Fruit fly (Drosophila melanogaster) whole organism, embryonic: ENCODE measurements around the gene sra.
A peak's percentile ranks its signal among the peaks of the same experiment; 100 is the strongest.

Experiments used
- Bdp1 ChIP-seq: fragments of 200-800 bp; sonication (Bioruptor generic); optimal IDR thresholded peaks from 3 replicates; lab custom pipeline; 2016; ENCODE audit warnings: missing biosample characterization, missing genetic modification characterization
- Bteb2 ChIP-seq: fragments of 200-800 bp; sonication (Bioruptor generic); optimal IDR thresholded peaks from 2 replicates; lab custom pipeline; 2016; ENCODE audit warnings: missing biosample characterization, missing genetic modification characterization
- CG11247 ChIP-seq: fragments of 200-800 bp; sonication (Bioruptor generic); IDR thresholded peaks from 2 replicates; pipeline ENCODE4 v1.3.6; 2022; ENCODE audit warnings: missing biosample characterization, missing genetic modification characterization
- CG13296 ChIP-seq: fragments of 200-800 bp; sonication (Bioruptor generic); optimal IDR thresholded peaks from 3 replicates; lab custom pipeline; 2018; ENCODE audit warnings: missing biosample characterization, mild to moderate bottlenecking, missing genetic modification characterization
- CG13624 ChIP-seq: fragments of 200-800 bp; sonication (Bioruptor generic); optimal IDR thresholded peaks from 2 replicates; lab custom pipeline; 2016; ENCODE audit warnings: missing biosample characterization, missing genetic modification characterization
- CG13894 ChIP-seq: fragments of 200-800 bp; sonication (Bioruptor generic); optimal IDR thresholded peaks from 3 replicates; lab custom pipeline; 2018; ENCODE audit warnings: missing biosample characterization, mild to moderate bottlenecking, missing genetic modification characterization, moderate library complexity
- CG1602 ChIP-seq: fragments of 200-800 bp; sonication (Bioruptor generic); optimal IDR thresholded peaks from 3 replicates; lab custom pipeline; 2016; ENCODE audit warnings: missing biosample characterization, missing genetic modification characterization
- CG17568 ChIP-seq: fragments of 200-800 bp; sonication (Bioruptor generic); optimal IDR thresholded peaks from 2 replicates; lab custom pipeline; 2018; ENCODE audit warnings: missing biosample characterization, mild to moderate bottlenecking, missing genetic modification characterization, moderate library complexity
- CG18011 ChIP-seq: fragments of 200-800 bp; sonication (Bioruptor generic); optimal IDR thresholded peaks from 2 replicates; lab custom pipeline; 2017; ENCODE audit warnings: missing biosample characterization, missing genetic modification characterization, mild to moderate bottlenecking, moderate library complexity, missing genotype
- CG2116 ChIP-seq: fragments of 200-800 bp; sonication (Bioruptor generic); optimal IDR thresholded peaks from 3 replicates; lab custom pipeline; 2018; ENCODE audit warnings: missing biosample characterization, mild to moderate bottlenecking, missing genetic modification characterization
- CG2199 ChIP-seq: fragments of 200-800 bp; sonication (Bioruptor generic); IDR thresholded peaks from 3 replicates; pipeline ENCODE4 v1.3.6; 2022; ENCODE audit warnings: missing biosample characterization, missing genetic modification characterization
- CG2678 ChIP-seq: fragments of 200-800 bp; sonication (Bioruptor generic); optimal IDR thresholded peaks from 3 replicates; lab custom pipeline; 2019; ENCODE audit warnings: missing biosample characterization, mild to moderate bottlenecking, missing genetic modification characterization, moderate library complexity
- CG32772 ChIP-seq: fragments of 200-800 bp; sonication (Bioruptor generic); IDR thresholded peaks from 2 replicates; pipeline ENCODE4 v1.3.6; 2022; ENCODE audit warnings: missing biosample characterization, missing genetic modification characterization
- CG4854 ChIP-seq: fragments of 200-800 bp; sonication (Bioruptor generic); optimal IDR thresholded peaks from 2 replicates; lab custom pipeline; 2016; ENCODE audit warnings: missing biosample characterization, missing genetic modification characterization, inconsistent platforms
- CG6272 ChIP-seq: fragments of 200-800 bp; sonication (Bioruptor generic); IDR thresholded peaks from 2 replicates; pipeline ENCODE4 v1.3.6; 2022; ENCODE audit warnings: missing biosample characterization, missing genetic modification characterization
- CG6791 ChIP-seq: fragments of 200-800 bp; sonication (Bioruptor generic); IDR thresholded peaks from 3 replicates; pipeline ENCODE4 v1.3.6; 2022; ENCODE audit warnings: missing biosample characterization, missing genetic modification characterization; ENCODE audit not compliant: partially characterized antibody
- CG7556 ChIP-seq: fragments of 200-800 bp; sonication (Bioruptor generic); optimal IDR thresholded peaks from 2 replicates; lab custom pipeline; 2017; ENCODE audit warnings: missing biosample characterization, mild to moderate bottlenecking, missing genetic modification characterization
- CG7745 ChIP-seq: fragments of 200-800 bp; sonication (Bioruptor generic); optimal IDR thresholded peaks from 2 replicates; lab custom pipeline; 2018; ENCODE audit warnings: missing biosample characterization, mild to moderate bottlenecking, missing genetic modification characterization, moderate library complexity
- CG8290 ChIP-seq, 3 experiments: fragments of 200-800 bp; sonication (Bioruptor generic); optimal IDR thresholded peaks; 2 replicates each; lab custom pipeline; 2016 to 2019; ENCODE audit warnings: missing biosample characterization in 3 of 3, missing genetic modification characterization in 3 of 3, mild to moderate bottlenecking in 2 of 3, moderate library complexity in 1 of 3
- CG9437 ChIP-seq: fragments of 200-800 bp; sonication (Bioruptor generic); optimal IDR thresholded peaks from 2 replicates; lab custom pipeline; 2018; ENCODE audit warnings: missing biosample characterization, mild to moderate bottlenecking, missing genetic modification characterization
- CG9727 ChIP-seq: fragments of 200-800 bp; sonication (Bioruptor generic); optimal IDR thresholded peaks from 3 replicates; lab custom pipeline; 2017; ENCODE audit warnings: missing biosample characterization, mild to moderate bottlenecking, missing genetic modification characterization
- CHES-1-like ChIP-seq: fragments of 200-800 bp; sonication (Bioruptor generic); optimal IDR thresholded peaks from 2 replicates; lab custom pipeline; 2016; ENCODE audit warnings: missing biosample characterization, missing genetic modification characterization
- Chrac-16 ChIP-seq: fragments of 200-800 bp; sonication (Bioruptor generic); optimal IDR thresholded peaks from 3 replicates; lab custom pipeline; 2016; ENCODE audit warnings: missing biosample characterization, missing genetic modification characterization
- Dbx ChIP-seq: fragments of 200-800 bp; sonication (Bioruptor generic); IDR thresholded peaks from 3 replicates; pipeline ENCODE4 v1.3.6; 2022; ENCODE audit warnings: missing biosample characterization, missing genetic modification characterization
- Elba2 ChIP-seq: fragments of 200-800 bp; sonication (Bioruptor generic); optimal IDR thresholded peaks from 3 replicates; lab custom pipeline; 2016; ENCODE audit warnings: missing biosample characterization, missing genetic modification characterization
- Gsc ChIP-seq: fragments of 200-800 bp; sonication (Bioruptor generic); IDR thresholded peaks from 2 replicates; pipeline ENCODE4 v1.3.6; 2022; ENCODE audit warnings: missing biosample characterization, missing genetic modification characterization
- Gug ChIP-seq: fragments of 200-800 bp; sonication (Bioruptor generic); IDR thresholded peaks from 4 replicates; pipeline ENCODE4 v1.3.6; 2022; ENCODE audit warnings: missing biosample characterization, missing genetic modification characterization
- Kr ChIP-seq: fragments of 200-800 bp; sonication (Bioruptor generic); optimal IDR thresholded peaks from 2 replicates; lab custom pipeline; 2017; ENCODE audit warnings: missing biosample characterization, mild to moderate bottlenecking, missing genetic modification characterization
- MTF-1 ChIP-seq: fragments of 200-800 bp; sonication (Bioruptor generic); optimal IDR thresholded peaks from 2 replicates; lab custom pipeline; 2018; ENCODE audit warnings: missing biosample characterization, mild to moderate bottlenecking, missing genetic modification characterization, borderline replicate concordance
- Side ChIP-seq: fragments of 200-800 bp; sonication (Bioruptor generic); optimal IDR thresholded peaks from 2 replicates; lab custom pipeline; 2016; ENCODE audit warnings: missing biosample characterization, missing genetic modification characterization
- Sox100B ChIP-seq: fragments of 200-800 bp; sonication (Bioruptor generic); optimal IDR thresholded peaks from 3 replicates; lab custom pipeline; 2018; ENCODE audit warnings: missing biosample characterization, mild to moderate bottlenecking, missing genetic modification characterization
- Ssrp ChIP-seq: fragments of 200-800 bp; sonication (Bioruptor generic); optimal IDR thresholded peaks from 2 replicates; lab custom pipeline; 2018; ENCODE audit warnings: missing biosample characterization, mild to moderate bottlenecking, missing genetic modification characterization, moderate library complexity
- bab2 ChIP-seq: fragments of 200-800 bp; sonication (Bioruptor generic); optimal IDR thresholded peaks from 2 replicates; lab custom pipeline; 2016; ENCODE audit warnings: missing biosample characterization, missing genetic modification characterization
- bowl ChIP-seq: fragments of 200-800 bp; sonication (Bioruptor generic); IDR thresholded peaks from 2 replicates; pipeline ENCODE4 v1.3.6; 2022; ENCODE audit warnings: missing biosample characterization, missing genetic modification characterization
- chif ChIP-seq, 2 experiments: fragments of 200-800 bp; sonication (Bioruptor generic); optimal IDR thresholded peaks; 3 replicates each; lab custom pipeline; 2016; ENCODE audit warnings: missing biosample characterization in 2 of 2, missing genetic modification characterization in 2 of 2
- ftz-f1 ChIP-seq: fragments of 200-800 bp; sonication (Bioruptor generic); optimal IDR thresholded peaks from 2 replicates; lab custom pipeline; 2016; ENCODE audit warnings: missing biosample characterization, missing genetic modification characterization
- jumu ChIP-seq: fragments of 200-800 bp; sonication (Bioruptor generic); optimal IDR thresholded peaks from 3 replicates; lab custom pipeline; 2016; ENCODE audit warnings: missing biosample characterization, missing genetic modification characterization
- klu ChIP-seq: fragments of 200-800 bp; sonication (Bioruptor generic); IDR thresholded peaks from 2 replicates; pipeline ENCODE4 v1.3.6; 2022; ENCODE audit warnings: missing biosample characterization, missing genetic modification characterization
- kni ChIP-seq: fragments of 200-800 bp; sonication (Bioruptor generic); optimal IDR thresholded peaks from 3 replicates; lab custom pipeline; 2017; ENCODE audit warnings: mild to moderate bottlenecking, missing biosample characterization, missing genetic modification reagents, missing genetic modification characterization
- mirr ChIP-seq: fragments of 200-800 bp; sonication (Bioruptor generic); optimal IDR thresholded peaks from 3 replicates; lab custom pipeline; 2018; ENCODE audit warnings: missing biosample characterization, mild to moderate bottlenecking, missing genetic modification characterization
- nom ChIP-seq: fragments of 200-800 bp; sonication (Bioruptor generic); optimal IDR thresholded peaks from 2 replicates; lab custom pipeline; 2017; ENCODE audit warnings: missing biosample characterization, missing genetic modification characterization, mild to moderate bottlenecking, moderate library complexity, missing genetic modification reagents
- org-1 ChIP-seq: fragments of 200-800 bp; sonication (Bioruptor generic); optimal IDR thresholded peaks from 2 replicates; lab custom pipeline; 2017; ENCODE audit warnings: missing biosample characterization, missing genetic modification characterization
- pb ChIP-seq: fragments of 200-800 bp; sonication (Bioruptor generic); optimal IDR thresholded peaks from 3 replicates; lab custom pipeline; 2016; ENCODE audit warnings: missing biosample characterization, missing genetic modification characterization
- salm ChIP-seq: fragments of 200-800 bp; sonication (Bioruptor generic); optimal IDR thresholded peaks from 2 replicates; lab custom pipeline; 2018; ENCODE audit warnings: missing biosample characterization, mild to moderate bottlenecking, missing genetic modification characterization
- sens ChIP-seq: fragments of 200-800 bp; sonication (Bioruptor generic); peaks from one replicate; lab custom pipeline; 2016; ENCODE audit warnings: missing biosample characterization, missing genetic modification characterization
- trem ChIP-seq: fragments of 200-800 bp; optimal IDR thresholded peaks from 3 replicates; lab custom pipeline; 2019; ENCODE audit warnings: missing biosample characterization, mild to moderate bottlenecking, missing genetic modification characterization, moderate library complexity
- ttk ChIP-seq: fragments of 200-800 bp; sonication (Bioruptor generic); IDR thresholded peaks from 2 replicates; pipeline ENCODE4 v2.1.2; 2022; ENCODE audit warnings: missing biosample characterization, missing genetic modification characterization
- vfl ChIP-seq: fragments of 200-800 bp; sonication (Bioruptor generic); optimal IDR thresholded peaks from 2 replicates; lab custom pipeline; 2016; ENCODE audit warnings: missing biosample characterization, missing genetic modification characterization
- wor ChIP-seq: fragments of 200-800 bp; sonication (Bioruptor generic); IDR thresholded peaks from 2 replicates; pipeline ENCODE4 v1.3.6; 2022; ENCODE audit warnings: missing biosample characterization, missing genetic modification characterization

Gene sra

dm6 chr3R:16240478-16241101 lies 53.8 kb downstream of the sra start:
- TF ChIP-seq CG4854 (GFP tag; lab: Kevin White, UChicago) (no peak), bab2 (peak; percentile 19), CG18011 (GFP tag; lab: Kevin White, UChicago) (no peak), Dbx (GFP tag; lab: Robert Waterston, UW) (no peak), Bdp1 (GFP tag; lab: Kevin White, UChicago) (peak; percentile 10), MTF-1 (GFP tag; lab: Kevin White, UChicago) (no peak), Side (no peak), CG13624 (GFP tag; lab: Kevin White, UChicago) (peak; percentile 18), salm (no peak), CG13894 (peak; percentile 66), vfl (GFP tag; lab: Kevin White, UChicago) (peak; percentile 22), CG2199 (GFP tag; lab: Robert Waterston, UW) (no peak), bowl (GFP tag; lab: Robert Waterston, UW) (no peak), Ssrp (tag; lab: Kevin White, UChicago) (peak; percentile 29), CG1602 (GFP tag; lab: Kevin White, UChicago) (no peak), CG9727 (peak; percentile 7), nom (GFP tag; lab: Kevin White, UChicago) (peak; percentile 37), Elba2 (GFP tag; lab: Kevin White, UChicago) (no peak), jumu (GFP tag; lab: Kevin White, UChicago) (peak; percentile 4), org-1 (GFP tag; lab: Kevin White, UChicago) (peak; percentile 29), CG7745 (no peak), klu (no peak), CG8290 (GFP tag; optimal IDR thresholded peaks at IDR 0.05; lab: Kevin White, UChicago) (no peak), CG8290 (tag; optimal IDR thresholded peaks at IDR 0.05; lab: Kevin White, UChicago) (peak in 1 of 2 experiments; percentile 35), CG11247 (no peak)

dm6 chr3R:16241102-16241779 lies 54.4 kb downstream of the sra start:
- peak; percentile 96 for TF ChIP-seq kni (GFP tag; lab: Kevin White, UChicago)
- TF ChIP-seq CG32772 (GFP tag; lab: Robert Waterston, UW), result no peak
- TF ChIP-seq wor, result no peak
- no peak for TF ChIP-seq CG7556 (GFP tag; lab: Kevin White, UChicago)
- no peak for TF ChIP-seq CG9437 (GFP tag; lab: Kevin White, UChicago)
- TF ChIP-seq pb (GFP tag; lab: Kevin White, UChicago), result no peak
- no peak for TF ChIP-seq CHES-1-like (GFP tag; lab: Kevin White, UChicago)
- no peak for TF ChIP-seq CG13296 (GFP tag; lab: Kevin White, UChicago)
- no peak for TF ChIP-seq CG2199 (GFP tag; lab: Robert Waterston, UW)
- peak; percentile 76 for TF ChIP-seq sens (GFP tag; lab: Kevin White, UChicago)
- no peak for TF ChIP-seq chif (GFP tag; optimal IDR thresholded peaks at IDR 0.05; lab: Kevin White, UChicago)
- TF ChIP-seq Kr (GFP tag; lab: Kevin White, UChicago), result peak; percentile 53
- TF ChIP-seq CG17568 (GFP tag; lab: Kevin White, UChicago), result peak; percentile 50
- no peak for TF ChIP-seq Bteb2
- peak; percentile 0 for TF ChIP-seq trem (tag; lab: Kevin White, UChicago)
- TF ChIP-seq CG2678, result peak; percentile 51
- 0 out of 2 replicates have a peak, but pooled peaks have one; percentile 28 for TF ChIP-seq CG6272 (GFP tag; lab: Robert Waterston, UW)
- peak; percentile 84 for TF ChIP-seq mirr (GFP tag; lab: Kevin White, UChicago)
- no peak for TF ChIP-seq Sox100B (GFP tag; lab: Kevin White, UChicago)
- no peak for TF ChIP-seq Gsc (GFP tag; lab: Robert Waterston, UW)
- peak; percentile 31 for TF ChIP-seq Chrac-16 (GFP tag; lab: Kevin White, UChicago)
- TF ChIP-seq ftz-f1 (GFP tag; lab: Kevin White, UChicago), result peak; percentile 88
- TF ChIP-seq Gug (GFP tag; lab: Robert Waterston, UW), result peak; percentile 70
- TF ChIP-seq ttk, result no peak
- TF ChIP-seq CG6791 (GFP tag; lab: Robert Waterston, UW), result no peak
- TF ChIP-seq MTF-1 (GFP tag; lab: Kevin White, UChicago), result peak; percentile 46
- no peak for TF ChIP-seq jumu (GFP tag; lab: Kevin White, UChicago)
- no peak for TF ChIP-seq CG2116
